Worm (Caenorhabditis elegans) whole organism, L4 larva: ENCODE results near the gene pptr-2.

ENCODE experiments used
- F37D6.2 ChIP-seq: sonication (generic microtip); optimal IDR thresholded peaks from 2 replicates; lab custom pipeline; 2016; ENCODE audit warnings: mild to moderate bottlenecking, missing genetic modification characterization, missing compliant biosample characterization
- R02D3.7 ChIP-seq: fragments of 150-350 bp; sonication (generic microtip); optimal IDR thresholded peaks from 3 replicates; lab custom pipeline; 2014; ENCODE audit warnings: missing biosample characterization, missing genetic modification characterization
- T20F7.1 ChIP-seq: fragments of 200-800 bp; sonication (Bioruptor generic); optimal IDR thresholded peaks from 2 replicates; lab custom pipeline; 2018; ENCODE audit warnings: mild to moderate bottlenecking, missing genetic modification characterization, missing compliant biosample characterization
- Y105C5A.15 ChIP-seq: fragments of 200-800 bp; sonication (Bioruptor generic); IDR thresholded peaks from 2 replicates; pipeline ENCODE4 v1.3.6; 2022; ENCODE audit warnings: missing genetic modification characterization, missing compliant biosample characterization
- aha-1 ChIP-seq: fragments of 150-350 bp; peaks from one replicate; lab custom pipeline; 2014; ENCODE audit warnings: missing biosample characterization, missing genetic modification characterization
- aly-2 ChIP-seq: sonication (generic microtip); optimal IDR thresholded peaks from 2 replicates; lab custom pipeline; 2018; ENCODE audit warnings: missing biosample characterization, missing genetic modification characterization
- arid-1 ChIP-seq: fragments of 200-800 bp; sonication (Bioruptor generic); conservative IDR thresholded peaks from 2 replicates; pipeline ENCODE4 v1.3.6; 2022; ENCODE audit warnings: missing genetic modification reagents, missing genetic modification characterization, missing compliant biosample characterization
- ceh-20 ChIP-seq: fragments of 200-800 bp; sonication (Bioruptor generic); IDR thresholded peaks from 2 replicates; pipeline ENCODE4 v1.3.6; 2022; ENCODE audit warnings: missing genetic modification reagents, missing genetic modification characterization, missing compliant biosample characterization
- ceh-28 ChIP-seq: fragments of 150-350 bp; optimal IDR thresholded peaks from 2 replicates; lab custom pipeline; 2014; ENCODE audit warnings: missing biosample characterization, missing genetic modification reagents, missing genetic modification characterization
- ceh-44 ChIP-seq: fragments of 200-800 bp; sonication (Bioruptor generic); IDR thresholded peaks from 2 replicates; pipeline ENCODE4 v1.3.6; 2022; ENCODE audit warnings: missing genetic modification reagents, missing genetic modification characterization, missing compliant biosample characterization
- cey-2 ChIP-seq: sonication (generic microtip); optimal IDR thresholded peaks from 3 replicates; lab custom pipeline; 2017; ENCODE audit warnings: missing genetic modification characterization, mild to moderate bottlenecking, missing compliant biosample characterization, antibody characterized with exemption, borderline replicate concordance; ENCODE audit not compliant: insufficient read depth
- ctbp-1 ChIP-seq: fragments of 200-800 bp; sonication (Bioruptor generic); IDR thresholded peaks from 2 replicates; pipeline ENCODE4 v1.3.6; 2022; ENCODE audit warnings: missing genetic modification reagents, missing genetic modification characterization, missing compliant biosample characterization
- daf-19 ChIP-seq: fragments of 200-800 bp; sonication (Bioruptor generic); conservative IDR thresholded peaks from 2 replicates; pipeline ENCODE4 v1.3.6; 2022; ENCODE audit warnings: missing genetic modification characterization, missing compliant biosample characterization
- dmd-9 ChIP-seq: fragments of 200-800 bp; sonication (Bioruptor generic); IDR thresholded peaks from 2 replicates; pipeline ENCODE4 v1.3.6; 2022; ENCODE audit warnings: missing genetic modification reagents, missing genetic modification characterization, missing compliant biosample characterization
- dpl-1 ChIP-seq: fragments of 150-350 bp; optimal IDR thresholded peaks from 2 replicates; lab custom pipeline; 2014; ENCODE audit warnings: missing biosample characterization, missing genetic modification reagents, missing genetic modification characterization
- egl-27 ChIP-seq: sonication (generic microtip); optimal IDR thresholded peaks from 3 replicates; lab custom pipeline; 2017; ENCODE audit warnings: missing biosample characterization, missing genetic modification reagents, missing genetic modification characterization
- fkh-10 ChIP-seq: fragments of 150-350 bp; optimal IDR thresholded peaks from 2 replicates; lab custom pipeline; 2014; ENCODE audit warnings: missing biosample characterization, missing genetic modification reagents, missing genetic modification characterization
- fos-1 ChIP-seq: fragments of 150-350 bp; optimal IDR thresholded peaks from 2 replicates; lab custom pipeline; 2014; ENCODE audit warnings: missing biosample characterization, missing genetic modification characterization
- gei-8 ChIP-seq: fragments of 200-800 bp; sonication (Bioruptor generic); optimal IDR thresholded peaks from 2 replicates; lab custom pipeline; 2018; ENCODE audit warnings: mild to moderate bottlenecking, missing genetic modification characterization, missing compliant biosample characterization
- hlh-30 ChIP-seq: sonication (generic microtip); optimal IDR thresholded peaks from 2 replicates; lab custom pipeline; 2017; ENCODE audit warnings: antibody characterized with exemption, mild to moderate bottlenecking, missing genetic modification characterization, missing compliant biosample characterization; ENCODE audit not compliant: insufficient read depth
- lim-7 ChIP-seq: fragments of 200-800 bp; sonication (Bioruptor generic); IDR thresholded peaks from 2 replicates; pipeline ENCODE4 v1.3.6; 2022; ENCODE audit warnings: missing genetic modification characterization, missing compliant biosample characterization
- lin-13 ChIP-seq: fragments of 150-350 bp; optimal IDR thresholded peaks from 2 replicates; lab custom pipeline; 2014; ENCODE audit warnings: missing biosample characterization, missing genetic modification reagents, missing genetic modification characterization
- lin-15B ChIP-seq: fragments of 150-350 bp; sonication (generic microtip); optimal IDR thresholded peaks from 3 replicates; lab custom pipeline; 2014; ENCODE audit warnings: missing biosample characterization, missing genetic modification characterization
- lin-29 ChIP-seq: fragments of 200-800 bp; sonication (Bioruptor generic); IDR thresholded peaks from 2 replicates; pipeline ENCODE4 v1.3.6; 2022; ENCODE audit warnings: missing genetic modification reagents, missing genetic modification characterization, missing compliant biosample characterization
- lin-38 ChIP-seq: fragments of 200-800 bp; sonication (Bioruptor generic); IDR thresholded peaks from 2 replicates; pipeline ENCODE4 v1.3.6; 2022; ENCODE audit warnings: missing genetic modification reagents, missing genetic modification characterization, missing compliant biosample characterization
- lin-39 ChIP-seq: fragments of 150-350 bp; optimal IDR thresholded peaks from 2 replicates; lab custom pipeline; 2014; ENCODE audit warnings: missing biosample characterization, missing genetic modification reagents, missing genetic modification characterization
- lir-3 ChIP-seq: sonication (generic microtip); optimal IDR thresholded peaks from 2 replicates; lab custom pipeline; 2016; ENCODE audit warnings: mild to moderate bottlenecking, missing genetic modification characterization, missing compliant biosample characterization
- mdt-29 ChIP-seq: fragments of 200-800 bp; sonication (Bioruptor generic); IDR thresholded peaks from 2 replicates; pipeline ENCODE4 v1.3.6; 2022; ENCODE audit warnings: missing genetic modification reagents, missing genetic modification characterization, missing compliant biosample characterization
- mep-1 ChIP-seq: fragments of 150-350 bp; sonication (generic microtip); optimal IDR thresholded peaks from 3 replicates; lab custom pipeline; 2014; ENCODE audit warnings: missing biosample characterization, missing genetic modification characterization
- nhr-102 ChIP-seq: sonication (generic microtip); optimal IDR thresholded peaks from 2 replicates; lab custom pipeline; 2016; ENCODE audit warnings: mild to moderate bottlenecking, missing genetic modification characterization, moderate library complexity, missing compliant biosample characterization
- nhr-11 ChIP-seq: fragments of 150-350 bp; optimal IDR thresholded peaks from 2 replicates; lab custom pipeline; 2014; ENCODE audit warnings: missing biosample characterization, missing genetic modification characterization
- nhr-111 ChIP-seq: fragments of 200-800 bp; sonication (Bioruptor generic); optimal IDR thresholded peaks from 2 replicates; lab custom pipeline; 2018; ENCODE audit warnings: mild to moderate bottlenecking, missing genetic modification characterization, missing compliant biosample characterization
- nhr-237 ChIP-seq: sonication (generic microtip); optimal IDR thresholded peaks from 2 replicates; lab custom pipeline; 2017; ENCODE audit warnings: missing biosample characterization, missing genetic modification characterization
- nhr-25 ChIP-seq: sonication (generic microtip); optimal IDR thresholded peaks from 2 replicates; lab custom pipeline; 2017; ENCODE audit warnings: missing genetic modification characterization, mild to moderate bottlenecking, missing compliant biosample characterization, antibody characterized with exemption, moderate library complexity, borderline replicate concordance; ENCODE audit not compliant: insufficient read depth
- nhr-42 ChIP-seq: fragments of 200-800 bp; sonication (Bioruptor generic); IDR thresholded peaks from 2 replicates; pipeline ENCODE4 v1.3.6; 2022; ENCODE audit warnings: missing genetic modification characterization, missing compliant biosample characterization
- nhr-48 ChIP-seq: sonication (generic microtip); optimal IDR thresholded peaks from 2 replicates; lab custom pipeline; 2016; ENCODE audit warnings: mild to moderate bottlenecking, missing genetic modification characterization, missing compliant biosample characterization
- nhr-6 ChIP-seq: fragments of 150-350 bp; optimal IDR thresholded peaks from 2 replicates; lab custom pipeline; 2014; ENCODE audit warnings: missing biosample characterization, missing genetic modification characterization
- nhr-77 ChIP-seq: fragments of 150-350 bp; optimal IDR thresholded peaks from 2 replicates; lab custom pipeline; 2014; ENCODE audit warnings: missing biosample characterization, missing genetic modification characterization
- php-3 ChIP-seq: fragments of 200-800 bp; sonication (Bioruptor generic); IDR thresholded peaks from 2 replicates; pipeline ENCODE4 v1.3.6; 2022; ENCODE audit warnings: missing genetic modification reagents, missing genetic modification characterization, missing compliant biosample characterization
- sdz-12 ChIP-seq: fragments of 200-800 bp; sonication (Bioruptor generic); optimal IDR thresholded peaks from 2 replicates; lab custom pipeline; 2018; ENCODE audit warnings: mild to moderate bottlenecking, missing genetic modification characterization, missing compliant biosample characterization
- set-16 ChIP-seq: fragments of 200-800 bp; sonication (Bioruptor generic); IDR thresholded peaks from 2 replicates; pipeline ENCODE4 v1.3.6; 2022; ENCODE audit warnings: missing genetic modification reagents, missing genetic modification characterization, missing compliant biosample characterization
- skn-1 ChIP-seq: fragments of 150-350 bp; optimal IDR thresholded peaks from 2 replicates; lab custom pipeline; 2014; ENCODE audit warnings: missing biosample characterization, missing genetic modification characterization
- spr-1 ChIP-seq: sonication (generic microtip); optimal IDR thresholded peaks from 2 replicates; lab custom pipeline; 2016; ENCODE audit warnings: mild to moderate bottlenecking, missing genetic modification characterization, missing compliant biosample characterization
- spr-3 ChIP-seq: fragments of 200-800 bp; sonication (Bioruptor generic); optimal IDR thresholded peaks from 2 replicates; lab custom pipeline; 2018; ENCODE audit warnings: mild to moderate bottlenecking, missing genetic modification characterization, missing compliant biosample characterization
- tag-97 ChIP-seq: fragments of 200-800 bp; sonication (Bioruptor generic); IDR thresholded peaks from 2 replicates; pipeline ENCODE4 v1.3.6; 2022; ENCODE audit warnings: missing genetic modification characterization, missing compliant biosample characterization
- tra-1 ChIP-seq: fragments of 200-800 bp; sonication (Bioruptor generic); IDR thresholded peaks from 2 replicates; pipeline ENCODE4 v1.3.6; 2022; ENCODE audit warnings: missing genetic modification reagents, missing genetic modification characterization, missing compliant biosample characterization
- unc-62 ChIP-seq, 3 experiments: fragments of 150-350 bp in 1 of 3; sonication (generic microtip); optimal IDR thresholded peaks in 2 of 3; peaks in 1 of 3; 1 replicate in 1 of 3; 2 replicates in 2 of 3; lab custom pipeline; 2014 to 2017; ENCODE audit warnings: missing biosample characterization in 3 of 3, missing genetic modification characterization in 3 of 3, missing genetic modification reagents in 3 of 3, missing genotype in 1 of 3
- zag-1 ChIP-seq: fragments of 150-350 bp; optimal IDR thresholded peaks from 2 replicates; lab custom pipeline; 2014; ENCODE audit warnings: missing biosample characterization, missing genetic modification characterization
- zfp-2 ChIP-seq: sonication (generic microtip); optimal IDR thresholded peaks from 2 replicates; lab custom pipeline; 2016; ENCODE audit warnings: mild to moderate bottlenecking, missing genetic modification characterization, missing compliant biosample characterization
- zfp-3 ChIP-seq: fragments of 200-800 bp; sonication (Bioruptor generic); conservative IDR thresholded peaks from 2 replicates; pipeline ENCODE4 v1.3.6; 2022; ENCODE audit warnings: missing genetic modification reagents, missing genetic modification characterization, missing compliant biosample characterization
- ztf-11 ChIP-seq: fragments of 150-350 bp; optimal IDR thresholded peaks from 2 replicates; lab custom pipeline; 2014; ENCODE audit warnings: missing biosample characterization, missing genetic modification characterization

The pptr-2 gene

DNA sequence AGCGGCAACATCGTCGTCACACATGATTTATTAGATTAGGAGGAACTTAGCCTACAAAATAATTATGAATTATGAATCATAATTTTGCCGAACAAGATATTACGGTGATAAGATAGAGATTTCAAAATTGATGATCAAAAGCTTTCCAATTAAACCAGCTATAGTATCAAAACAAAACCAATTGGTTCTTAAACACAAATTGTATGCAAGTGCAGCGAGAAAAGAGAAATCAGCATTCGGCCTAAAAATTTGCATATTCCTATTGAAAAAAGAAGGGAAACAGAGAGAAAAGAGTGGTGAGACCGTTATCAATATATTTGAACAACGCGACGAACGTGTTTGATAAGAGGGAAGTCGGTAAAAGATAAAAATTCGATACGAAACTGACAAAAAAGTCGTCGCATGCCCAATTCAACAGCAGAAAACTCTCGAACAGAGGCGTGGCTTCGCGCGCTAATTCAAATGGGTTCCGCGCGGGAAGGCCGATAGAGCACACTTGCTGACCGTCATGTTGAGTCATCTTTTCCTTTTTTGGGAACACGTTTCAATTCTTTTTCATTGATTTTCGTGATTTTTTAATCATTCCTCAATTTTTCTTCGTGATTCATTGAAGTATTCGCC, 43.5 kb upstream of the pptr-2 start, which contains the start of gene act-2:
TSS of gene act-2 (minus strand) at position 51 of the 621 bp plus-strand sequence.
- no peak for TF ChIP-seq unc-62 (GFP tag; optimal IDR thresholded peaks at IDR 0.05 in 1 of 2; lab: Kevin White, UChicago)
- no peak for TF ChIP-seq unc-62 (tag; optimal IDR thresholded peaks at IDR 0.05; lab: Kevin White, UChicago)
- TF ChIP-seq lin-38 (GFP tag; lab: Robert Waterston, UW), result peak; percentile 94
- no peak for TF ChIP-seq lin-29 (GFP tag; lab: Robert Waterston, UW)
- no peak for TF ChIP-seq nhr-42 (GFP tag; lab: Robert Waterston, UW)
- no peak for TF ChIP-seq skn-1 (tag; lab: Kevin White, UChicago)
- no peak for TF ChIP-seq zfp-3 (GFP tag; lab: Robert Waterston, UW)
- no peak for TF ChIP-seq zag-1 (tag; lab: Kevin White, UChicago)
- no peak for TF ChIP-seq tag-97 (GFP tag; lab: Robert Waterston, UW)
- TF ChIP-seq mdt-29 (GFP tag; lab: Robert Waterston, UW), result 0 out of 2 replicates have a peak, but pooled peaks have one; percentile 32
- TF ChIP-seq ctbp-1 (GFP tag; lab: Robert Waterston, UW), result 0 out of 2 replicates have a peak, but pooled peaks have one; percentile 26
- TF ChIP-seq nhr-111 (GFP tag; lab: Kevin White, UChicago), result no peak
- TF ChIP-seq mep-1 (tag; lab: Kevin White, UChicago), result peak; percentile 84
- no peak for TF ChIP-seq lin-39 (tag; lab: Kevin White, UChicago)
- no peak for TF ChIP-seq ceh-44 (GFP tag; lab: Robert Waterston, UW)
- peak; percentile 28 for TF ChIP-seq lin-13
- no peak for TF ChIP-seq ceh-20 (GFP tag; lab: Robert Waterston, UW)
- no peak for TF ChIP-seq ceh-28 (tag; lab: Kevin White, UChicago)
- TF ChIP-seq aly-2 (tag; lab: Kevin White, UChicago), result no peak
- peak; percentile 9 for TF ChIP-seq zfp-2 (tag; lab: Kevin White, UChicago)
- no peak for TF ChIP-seq php-3
- TF ChIP-seq nhr-102, result no peak
- no peak for TF ChIP-seq F37D6.2 (tag; lab: Kevin White, UChicago)
- TF ChIP-seq fkh-10, result peak; percentile 64
- no peak for TF ChIP-seq lim-7 (GFP tag; lab: Robert Waterston, UW)
- no peak for TF ChIP-seq ztf-11 (tag; lab: Kevin White, UChicago)
- TF ChIP-seq nhr-25 (tag; lab: Kevin White, UChicago), result peak; percentile 89
- peak; percentile 45 for TF ChIP-seq nhr-11
- no peak for TF ChIP-seq R02D3.7 (tag; lab: Kevin White, UChicago)
- no peak for TF ChIP-seq cey-2 (tag; lab: Kevin White, UChicago)
- no peak for TF ChIP-seq lin-15B (tag; lab: Kevin White, UChicago)
- peak; percentile 32 for TF ChIP-seq nhr-77 (tag; lab: Kevin White, UChicago)
- peak; percentile 47 for TF ChIP-seq T20F7.1
- TF ChIP-seq fos-1, result no peak
- TF ChIP-seq sdz-12 (GFP tag; lab: Kevin White, UChicago), result no peak
- TF ChIP-seq daf-19 (GFP tag; lab: Robert Waterston, UW), result no peak
- no peak for TF ChIP-seq spr-3 (GFP tag; lab: Kevin White, UChicago)
- TF ChIP-seq spr-1 (tag; lab: Kevin White, UChicago), result peak; percentile 37
- peak; percentile 61 for TF ChIP-seq nhr-6 (tag; lab: Kevin White, UChicago)
- TF ChIP-seq nhr-48 (tag; lab: Kevin White, UChicago), result no peak
- TF ChIP-seq gei-8, result no peak
- TF ChIP-seq tra-1, result 0 out of 2 replicates have a peak, but pooled peaks have one; percentile 45
- no peak for TF ChIP-seq nhr-237
- TF ChIP-seq hlh-30 (tag; lab: Kevin White, UChicago), result peak; percentile 88
- peak; percentile 93 for TF ChIP-seq dpl-1
- peak; percentile 97 for TF ChIP-seq aha-1
- TF ChIP-seq dmd-9, result no peak
- TF ChIP-seq lir-3 (tag; lab: Kevin White, UChicago), result no peak
- TF ChIP-seq set-16, result no peak; the same call in 1 of the 2 replicates
- no peak for TF ChIP-seq arid-1 (GFP tag; lab: Robert Waterston, UW)
- no peak for TF ChIP-seq egl-27 (tag; lab: Kevin White, UChicago)
- TF ChIP-seq Y105C5A.15 (GFP tag; lab: Robert Waterston, UW), result no peak
